Fruit fly (Drosophila melanogaster) whole organism, embryonic: ENCODE measurements around the gene NdufV3.
A peak's percentile ranks its signal among the peaks of the same experiment; 100 is the strongest.

Experiments used
- Ada2b ChIP-seq: fragments of 200-800 bp; sonication (Bioruptor generic); IDR thresholded peaks from 2 replicates; pipeline ENCODE4 v1.3.6; 2022; ENCODE audit warnings: missing biosample characterization, missing genetic modification characterization
- Bteb2 ChIP-seq: fragments of 200-800 bp; sonication (Bioruptor generic); optimal IDR thresholded peaks from 2 replicates; lab custom pipeline; 2016; ENCODE audit warnings: missing biosample characterization, missing genetic modification characterization
- CG10267 ChIP-seq: fragments of 200-800 bp; sonication (Bioruptor generic); optimal IDR thresholded peaks from 2 replicates; lab custom pipeline; 2018; ENCODE audit warnings: missing biosample characterization, mild to moderate bottlenecking, missing genetic modification characterization, moderate library complexity
- CG10565 ChIP-seq: fragments of 200-800 bp; sonication (Bioruptor generic); optimal IDR thresholded peaks from 3 replicates; lab custom pipeline; 2016; ENCODE audit warnings: missing biosample characterization, mild to moderate bottlenecking, missing genetic modification characterization
- CG11456 ChIP-seq: fragments of 200-800 bp; sonication (Bioruptor generic); IDR thresholded peaks from 3 replicates; pipeline ENCODE4 v1.3.6; 2022; ENCODE audit warnings: missing biosample characterization, missing genetic modification characterization
- CG14860 ChIP-seq: fragments of 200-800 bp; sonication (Bioruptor generic); IDR thresholded peaks from 3 replicates; pipeline ENCODE4 v1.3.6; 2022; ENCODE audit warnings: missing biosample characterization, missing genetic modification characterization; ENCODE audit not compliant: partially characterized antibody
- CG15479 ChIP-seq: fragments of 200-800 bp; sonication (Bioruptor generic); optimal IDR thresholded peaks from 3 replicates; lab custom pipeline; 2019; ENCODE audit warnings: missing biosample characterization, mild to moderate bottlenecking, missing genetic modification characterization, moderate library complexity
- CG1647 ChIP-seq: fragments of 200-800 bp; sonication (Bioruptor generic); optimal IDR thresholded peaks from 3 replicates; lab custom pipeline; 2016; ENCODE audit warnings: missing biosample characterization, missing genetic modification characterization
- CG17328 ChIP-seq: fragments of 200-800 bp; sonication (Bioruptor generic); IDR thresholded peaks from 2 replicates; pipeline ENCODE4 v1.3.6; 2022; ENCODE audit warnings: missing biosample characterization, missing genetic modification characterization
- CG17829 ChIP-seq: fragments of 200-800 bp; optimal IDR thresholded peaks from 2 replicates; lab custom pipeline; 2019; ENCODE audit warnings: missing biosample characterization, mild to moderate bottlenecking, missing genetic modification characterization, moderate library complexity
- CG43689 ChIP-seq: fragments of 200-800 bp; sonication (Bioruptor generic); IDR thresholded peaks from 2 replicates; pipeline ENCODE4 v1.3.6; 2022; ENCODE audit warnings: missing biosample characterization, missing genetic modification characterization
- CG4617 ChIP-seq: fragments of 200-800 bp; sonication (Bioruptor generic); optimal IDR thresholded peaks from 3 replicates; lab custom pipeline; 2016; ENCODE audit warnings: missing biosample characterization, missing genetic modification characterization, borderline replicate concordance
- CG4854 ChIP-seq: fragments of 200-800 bp; sonication (Bioruptor generic); optimal IDR thresholded peaks from 2 replicates; lab custom pipeline; 2016; ENCODE audit warnings: missing biosample characterization, missing genetic modification characterization, inconsistent platforms
- CG6683 ChIP-seq: fragments of 200-800 bp; sonication (Bioruptor generic); optimal IDR thresholded peaks from 2 replicates; lab custom pipeline; 2017; ENCODE audit warnings: missing biosample characterization, mild to moderate bottlenecking, missing genetic modification characterization, missing genetic modification reagents
- Dll ChIP-seq: fragments of 200-800 bp; sonication (Bioruptor generic); IDR thresholded peaks from 4 replicates; pipeline ENCODE4 v1.3.6; 2022; ENCODE audit warnings: missing biosample characterization, missing genetic modification characterization; ENCODE audit not compliant: partially characterized antibody
- Ets65A ChIP-seq: fragments of 200-800 bp; sonication (Bioruptor generic); peaks from one replicate; lab custom pipeline; 2016; ENCODE audit warnings: missing biosample characterization, missing genetic modification characterization
- Fer2 ChIP-seq: fragments of 200-800 bp; sonication (Bioruptor generic); optimal IDR thresholded peaks from 2 replicates; lab custom pipeline; 2018; ENCODE audit warnings: missing biosample characterization, mild to moderate bottlenecking, missing genetic modification characterization, moderate library complexity
- HLH4C ChIP-seq: fragments of 200-800 bp; sonication (Bioruptor generic); IDR thresholded peaks from 3 replicates; pipeline ENCODE4 v1.3.6; 2022; ENCODE audit warnings: missing biosample characterization, missing genetic modification characterization; ENCODE audit not compliant: partially characterized antibody
- Lpt ChIP-seq: fragments of >200 bp; optimal IDR thresholded peaks from 2 replicates; lab custom pipeline; 2018; ENCODE audit warnings: missing biosample characterization, missing genetic modification characterization
- MBD-R2 ChIP-seq: fragments of 200-800 bp; sonication (Bioruptor generic); IDR thresholded peaks from 2 replicates; pipeline ENCODE4 v1.3.6; 2022; ENCODE audit warnings: missing biosample characterization, missing genetic modification characterization
- Nf-YC ChIP-seq: fragments of 200-800 bp; optimal IDR thresholded peaks from 3 replicates; lab custom pipeline; 2019; ENCODE audit warnings: missing biosample characterization, mild to moderate bottlenecking, missing genetic modification characterization, moderate library complexity
- Pdp1 ChIP-seq, 2 experiments: fragments of 200-800 bp; sonication (Bioruptor generic); optimal IDR thresholded peaks; 3 replicates each; lab custom pipeline; 2016; ENCODE audit warnings: missing biosample characterization in 2 of 2, missing genetic modification characterization in 2 of 2, mild to moderate bottlenecking in 1 of 2, moderate library complexity in 1 of 2
- YL-1 ChIP-seq: fragments of 200-800 bp; sonication (Bioruptor generic); optimal IDR thresholded peaks from 3 replicates; lab custom pipeline; 2017; ENCODE audit warnings: missing biosample characterization, mild to moderate bottlenecking, missing genetic modification characterization
- abd-A ChIP-seq: fragments of 200-800 bp; sonication (Bioruptor generic); optimal IDR thresholded peaks from 3 replicates; lab custom pipeline; 2019; ENCODE audit warnings: missing biosample characterization, mild to moderate bottlenecking, missing genetic modification characterization, moderate library complexity
- amos ChIP-seq: fragments of 200-800 bp; sonication (Bioruptor generic); IDR thresholded peaks from 2 replicates; pipeline ENCODE4 v1.3.6; 2022; ENCODE audit warnings: missing biosample characterization, missing genetic modification characterization; ENCODE audit not compliant: partially characterized antibody
- cg ChIP-seq: fragments of 200-800 bp; sonication (Bioruptor generic); optimal IDR thresholded peaks from 3 replicates; lab custom pipeline; 2019; ENCODE audit warnings: missing biosample characterization, mild to moderate bottlenecking, missing genetic modification characterization, moderate library complexity
- en ChIP-seq: fragments of 200-800 bp; sonication (Bioruptor generic); optimal IDR thresholded peaks from 2 replicates; lab custom pipeline; 2016; ENCODE audit warnings: missing biosample characterization, missing genetic modification characterization
- gfzf ChIP-seq: fragments of 200-800 bp; sonication (Bioruptor generic); optimal IDR thresholded peaks from 2 replicates; lab custom pipeline; 2016; ENCODE audit warnings: missing biosample characterization, mild to moderate bottlenecking, missing genetic modification characterization, moderate library complexity
- gro ChIP-seq: fragments of 200-800 bp; sonication (Bioruptor generic); optimal IDR thresholded peaks from 2 replicates; lab custom pipeline; 2016; ENCODE audit warnings: missing biosample characterization, missing genetic modification characterization
- insv ChIP-seq, 2 experiments: fragments of 200-800 bp; sonication (Bioruptor generic); optimal IDR thresholded peaks; 3 replicates each; lab custom pipeline; 2016 to 2018; ENCODE audit warnings: missing biosample characterization in 2 of 2, missing genetic modification characterization in 2 of 2
- inv ChIP-seq: fragments of 200-800 bp; sonication (Bioruptor generic); IDR thresholded peaks from 2 replicates; pipeline ENCODE4 v1.3.6; 2022; ENCODE audit warnings: missing biosample characterization, missing genetic modification characterization; ENCODE audit not compliant: partially characterized antibody
- kay ChIP-seq: fragments of 200-800 bp; sonication (Bioruptor generic); optimal IDR thresholded peaks from 2 replicates; lab custom pipeline; 2016; ENCODE audit warnings: missing biosample characterization, missing genetic modification characterization
- lilli ChIP-seq: fragments of 200-800 bp; sonication (Bioruptor generic); optimal IDR thresholded peaks from 3 replicates; lab custom pipeline; 2016; ENCODE audit warnings: missing biosample characterization, missing genetic modification characterization
- mam ChIP-seq: fragments of 200-800 bp; sonication (Bioruptor generic); optimal IDR thresholded peaks from 3 replicates; lab custom pipeline; 2016; ENCODE audit warnings: missing biosample characterization, missing genetic modification characterization
- mld ChIP-seq: fragments of 200-800 bp; sonication (Bioruptor generic); IDR thresholded peaks from 3 replicates; pipeline ENCODE4 v1.3.6; 2022; ENCODE audit warnings: missing biosample characterization, missing genetic modification characterization; ENCODE audit not compliant: partially characterized antibody
- nerfin-2 ChIP-seq: fragments of 200-800 bp; sonication (Bioruptor generic); IDR thresholded peaks from 2 replicates; pipeline ENCODE4 v1.3.6; 2022; ENCODE audit warnings: missing biosample characterization, missing genetic modification characterization; ENCODE audit not compliant: partially characterized antibody
- nom ChIP-seq: fragments of 200-800 bp; sonication (Bioruptor generic); optimal IDR thresholded peaks from 2 replicates; lab custom pipeline; 2017; ENCODE audit warnings: missing biosample characterization, missing genetic modification characterization, mild to moderate bottlenecking, moderate library complexity, missing genetic modification reagents
- pita ChIP-seq: fragments of 200-800 bp; sonication (Bioruptor generic); optimal IDR thresholded peaks from 2 replicates; lab custom pipeline; 2017; ENCODE audit warnings: missing biosample characterization, mild to moderate bottlenecking, missing genetic modification characterization
- psq ChIP-seq: fragments of 200-800 bp; sonication (Bioruptor generic); optimal IDR thresholded peaks from 2 replicates; lab custom pipeline; 2017; ENCODE audit warnings: missing biosample characterization, missing genetic modification characterization
- row ChIP-seq: fragments of 200-800 bp; sonication (Bioruptor generic); IDR thresholded peaks from 3 replicates; pipeline ENCODE4 v1.3.6; 2022; ENCODE audit warnings: missing biosample characterization, missing genetic modification characterization
- sens ChIP-seq: fragments of 200-800 bp; sonication (Bioruptor generic); peaks from one replicate; lab custom pipeline; 2016; ENCODE audit warnings: missing biosample characterization, missing genetic modification characterization
- sisA ChIP-seq: fragments of 200-800 bp; sonication (Bioruptor generic); IDR thresholded peaks from 2 replicates; pipeline ENCODE4 v1.3.6; 2022; ENCODE audit warnings: missing biosample characterization, missing genetic modification characterization
- slbo ChIP-seq: fragments of 200-800 bp; sonication (Bioruptor generic); IDR thresholded peaks from 2 replicates; pipeline ENCODE4 v1.3.6; 2022; ENCODE audit warnings: missing biosample characterization, missing genetic modification characterization
- sna ChIP-seq: fragments of 200-800 bp; sonication (Bioruptor generic); IDR thresholded peaks from 2 replicates; pipeline ENCODE4 v1.3.6; 2022; ENCODE audit warnings: missing biosample characterization, missing genetic modification characterization; ENCODE audit not compliant: partially characterized antibody
- so ChIP-seq: fragments of 200-800 bp; sonication (Bioruptor generic); IDR thresholded peaks from 3 replicates; pipeline ENCODE4 v1.3.6; 2022; ENCODE audit warnings: missing biosample characterization, missing genetic modification characterization
- sqz ChIP-seq: fragments of 200-800 bp; sonication (Bioruptor generic); optimal IDR thresholded peaks from 3 replicates; lab custom pipeline; 2018; ENCODE audit warnings: missing biosample characterization, mild to moderate bottlenecking, missing genetic modification characterization
- stwl ChIP-seq: fragments of 200-800 bp; sonication (Bioruptor generic); optimal IDR thresholded peaks from 3 replicates; lab custom pipeline; 2018; ENCODE audit warnings: missing biosample characterization, mild to moderate bottlenecking, missing genetic modification characterization, moderate library complexity
- unc-4 ChIP-seq: fragments of 200-800 bp; sonication (Bioruptor generic); IDR thresholded peaks from 2 replicates; pipeline ENCODE4 v1.3.6; 2022; ENCODE audit warnings: missing biosample characterization, missing genetic modification characterization; ENCODE audit not compliant: partially characterized antibody
- zfh1 ChIP-seq: fragments of 200-800 bp; sonication (Bioruptor generic); IDR thresholded peaks from 3 replicates; pipeline ENCODE4 v1.3.6; 2022; ENCODE audit warnings: missing biosample characterization, missing genetic modification characterization

The NdufV3 gene

DNA sequence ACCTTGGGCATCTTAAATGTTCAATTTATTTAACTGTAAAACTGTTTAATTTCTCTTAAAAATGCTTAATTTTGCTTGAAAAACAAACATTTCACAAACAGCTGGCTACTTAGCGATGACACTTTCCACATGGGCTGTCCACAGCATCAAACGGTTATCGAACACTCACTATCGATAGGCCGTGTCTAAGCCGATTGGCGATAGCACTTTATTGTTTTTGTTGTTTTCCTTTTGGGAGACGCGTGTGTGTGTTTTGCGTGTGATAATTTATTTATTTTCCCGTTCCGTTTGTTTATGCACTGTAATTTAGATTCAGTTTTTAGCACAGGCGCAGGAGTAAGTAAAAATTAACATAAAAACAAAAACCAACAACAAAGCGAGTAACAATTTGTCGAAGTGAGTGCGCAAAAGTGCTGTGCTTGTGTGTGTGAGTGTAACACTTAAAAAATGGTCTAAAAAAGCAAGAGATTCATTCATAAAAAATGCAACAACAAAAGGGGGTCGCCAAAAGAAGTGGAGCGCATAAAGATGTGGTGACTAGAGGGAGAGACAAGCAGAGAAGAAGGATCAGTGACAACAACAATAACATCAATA is 24.5 kb upstream of the NdufV3 start, which contains the start of gene Gapvd1 (continued):
- peak; percentile 72 for TF ChIP-seq inv (GFP tag; lab: Robert Waterston, UW)
- no peak for TF ChIP-seq CG4854
- no peak for TF ChIP-seq pita
- TF ChIP-seq CG4617: peak; percentile 60
- peak; percentile 37 for TF ChIP-seq CG10267 (tag; lab: Kevin White, UChicago)
- TF ChIP-seq Bteb2 (GFP tag; lab: Kevin White, UChicago): peak; percentile 21
- TF ChIP-seq Pdp1 (GFP tag; optimal IDR thresholded peaks at IDR 0.05; lab: Kevin White, UChicago): peak in 1 of 2 experiments; percentile 16
- TF ChIP-seq nerfin-2 (GFP tag; lab: Robert Waterston, UW): peak; percentile 80
- peak; percentile 56; the same call in 1 of the 2 replicates for TF ChIP-seq sna (GFP tag; lab: Robert Waterston, UW)
- TF ChIP-seq stwl (tag; lab: Kevin White, UChicago): peak; percentile 53
- peak; percentile 16 for TF ChIP-seq mam
- peak; percentile 83 for TF ChIP-seq unc-4 (GFP tag; lab: Robert Waterston, UW)
- TF ChIP-seq amos (GFP tag; lab: Robert Waterston, UW): peak; percentile 90
- TF ChIP-seq Nf-YC: peak; percentile 11
- no peak for TF ChIP-seq sisA (GFP tag; lab: Robert Waterston, UW)
- peak; percentile 44; the same call in 1 of the 2 replicates for TF ChIP-seq slbo
- TF ChIP-seq abd-A: peak; percentile 8
- TF ChIP-seq sens (GFP tag; lab: Kevin White, UChicago): peak; percentile 83
- TF ChIP-seq gfzf (GFP tag; lab: Kevin White, UChicago): peak; percentile 22
- peak; percentile 44 for TF ChIP-seq lilli
- TF ChIP-seq YL-1 (GFP tag; lab: Kevin White, UChicago): peak; percentile 38
- TF ChIP-seq MBD-R2: peak; percentile 86
- TF ChIP-seq psq (GFP tag; lab: Kevin White, UChicago): no peak
- TF ChIP-seq CG43689 (GFP tag; lab: Robert Waterston, UW): no peak
- TF ChIP-seq en: no peak
- peak; percentile 80 for TF ChIP-seq CG14860 (GFP tag; lab: Robert Waterston, UW)
- no peak for TF ChIP-seq CG1647
- TF ChIP-seq CG6683 (GFP tag; lab: Kevin White, UChicago): no peak
- no peak for TF ChIP-seq Lpt (GFP tag; lab: Kevin White, UChicago)
- TF ChIP-seq nom: no peak
- TF ChIP-seq kay (GFP tag; lab: Kevin White, UChicago): no peak
- no peak for TF ChIP-seq so
- peak; percentile 81 for TF ChIP-seq cg (GFP tag; lab: Kevin White, UChicago)
- peak; percentile 88 for TF ChIP-seq HLH4C (GFP tag; lab: Robert Waterston, UW)
- peak; percentile 61; the same call in 2 of the 3 replicates for TF ChIP-seq zfh1
- peak; percentile 12 for TF ChIP-seq CG17829 (tag; lab: Kevin White, UChicago)
- TF ChIP-seq row: peak; percentile 48
- TF ChIP-seq Ada2b (GFP tag; lab: Robert Waterston, UW): 0 out of 2 replicates have a peak, but pooled peaks have one; percentile 11
- no peak for TF ChIP-seq Fer2 (tag; lab: Kevin White, UChicago)
- 0 out of 2 replicates have a peak, but pooled peaks have one; percentile 14 for TF ChIP-seq CG17328 (GFP tag; lab: Robert Waterston, UW)
- peak; percentile 43 for TF ChIP-seq Ets65A
- peak; percentile 43 for TF ChIP-seq gro (GFP tag; lab: Kevin White, UChicago)
- no peak for TF ChIP-seq CG10565 (GFP tag; lab: Kevin White, UChicago)
- TF ChIP-seq sqz: peak; percentile 16
- peak in 1 of 2 experiments; percentile 56 for TF ChIP-seq insv (GFP tag; optimal IDR thresholded peaks at IDR 0.05; lab: Kevin White, UChicago)
- peak; percentile 49 for TF ChIP-seq CG15479 (GFP tag; lab: Kevin White, UChicago)
- TF ChIP-seq mld (GFP tag; lab: Robert Waterston, UW): peak; percentile 87
- TF ChIP-seq CG11456 (GFP tag; lab: Robert Waterston, UW): peak; percentile 31; the same call in 1 of the 3 replicates
- peak; percentile 82 for TF ChIP-seq Dll (GFP tag; lab: Robert Waterston, UW)
